Fruit fly (Drosophila melanogaster) whole organism, adult: Measurements from ENCODE around the gene Ent3.

Experiments
- CG12768 ChIP-seq: fragments of 200-800 bp; sonication (Bioruptor generic); optimal IDR thresholded peaks from 2 replicates; lab custom pipeline; 2017; ENCODE audit warnings: missing biosample characterization, missing genetic modification characterization, mild to moderate bottlenecking, moderate library complexity, missing genetic modification reagents
- CG1620 ChIP-seq: fragments of 200-800 bp; sonication (Bioruptor generic); optimal IDR thresholded peaks from 2 replicates; lab custom pipeline; 2016; ENCODE audit warnings: missing biosample characterization, missing genetic modification characterization
- CG7101 ChIP-seq: fragments of 200-800 bp; sonication (Bioruptor generic); optimal IDR thresholded peaks from 2 replicates; lab custom pipeline; 2018; ENCODE audit warnings: missing biosample characterization, mild to moderate bottlenecking, missing genetic modification characterization, moderate library complexity
- Crg-1 ChIP-seq: fragments of 200-800 bp; sonication (Bioruptor generic); optimal IDR thresholded peaks from 2 replicates; lab custom pipeline; 2016; ENCODE audit warnings: missing biosample characterization, missing genetic modification characterization
- Mnt ChIP-seq: fragments of 200-800 bp; sonication (Bioruptor generic); optimal IDR thresholded peaks from 2 replicates; lab custom pipeline; 2016; ENCODE audit warnings: missing biosample characterization, mild to moderate bottlenecking, missing genetic modification characterization
- bab1 ChIP-seq: fragments of 200-800 bp; sonication (Bioruptor generic); optimal IDR thresholded peaks from 3 replicates; lab custom pipeline; 2019; ENCODE audit warnings: missing biosample characterization, mild to moderate bottlenecking, missing genetic modification characterization, moderate library complexity
- kay ChIP-seq: fragments of 200-800 bp; sonication (Bioruptor generic); peaks from one replicate; lab custom pipeline; 2016; ENCODE audit warnings: missing biosample characterization, missing genetic modification characterization, borderline replicate concordance
- tj ChIP-seq: fragments of 200-800 bp; sonication (Bioruptor generic); optimal IDR thresholded peaks from 3 replicates; lab custom pipeline; 2017; ENCODE audit warnings: missing biosample characterization, mild to moderate bottlenecking, missing genetic modification characterization, moderate library complexity
- toe ChIP-seq: fragments of 200-800 bp; sonication (Bioruptor generic); optimal IDR thresholded peaks from 2 replicates; lab custom pipeline; 2016; ENCODE audit warnings: missing biosample characterization, missing genetic modification characterization

dm6 chr3L:12827705-12828104 lies 25.7 kb upstream of the Ent3 start:
- TF ChIP-seq CG1620 (GFP tag; lab: Kevin White, UChicago) (no peak), CG7101 (tag; lab: Kevin White, UChicago) (no peak), tj (GFP tag; lab: Kevin White, UChicago) (no peak), Crg-1 (GFP tag; lab: Kevin White, UChicago) (no peak), CG12768 (no peak), kay (GFP tag; lab: Kevin White, UChicago) (no peak), Mnt (GFP tag; lab: Kevin White, UChicago) (no peak), bab1 (no peak), toe (GFP tag; lab: Kevin White, UChicago) (no peak)
